Worm (Caenorhabditis elegans) whole organism, early embryonic: Measurements from ENCODE around the gene oac-54.

Experiments used
- B0310.2 ChIP-seq: sonication (generic microtip); optimal IDR thresholded peaks from 2 replicates; lab custom pipeline; 2016; ENCODE audit warnings: mild to moderate bottlenecking, missing genetic modification characterization, missing compliant biosample characterization
- F13C5.2 ChIP-seq: sonication (generic microtip); optimal IDR thresholded peaks from 2 replicates; lab custom pipeline; 2017; ENCODE audit warnings: mild to moderate bottlenecking, missing genetic modification characterization, inconsistent platforms, missing compliant biosample characterization
- aly-1 ChIP-seq: sonication (generic microtip); optimal IDR thresholded peaks from 2 replicates; lab custom pipeline; 2016; ENCODE audit warnings: missing genetic modification characterization, missing compliant biosample characterization
- ama-1 ChIP-seq: fragments of 150-350 bp; optimal IDR thresholded peaks from 2 replicates; lab custom pipeline; 2014
- ceh-13 ChIP-seq: fragments of 200-800 bp; sonication (Bioruptor generic); optimal IDR thresholded peaks from 2 replicates; lab custom pipeline; 2018; ENCODE audit warnings: mild to moderate bottlenecking, missing genetic modification characterization, missing compliant biosample characterization
- ceh-36 ChIP-seq: sonication (generic microtip); optimal IDR thresholded peaks from 2 replicates; lab custom pipeline; 2016; ENCODE audit warnings: missing genetic modification characterization, inconsistent platforms, missing compliant biosample characterization
- flt-1 ChIP-seq: fragments of 200-800 bp; sonication (Bioruptor generic); IDR thresholded peaks from 2 replicates; pipeline ENCODE4 v1.3.6; 2022; ENCODE audit warnings: missing genetic modification characterization, missing compliant biosample characterization
- hmbx-1 ChIP-seq: sonication (generic microtip); optimal IDR thresholded peaks from 2 replicates; lab custom pipeline; 2016; ENCODE audit warnings: mild to moderate bottlenecking, missing genetic modification characterization, missing compliant biosample characterization
- hnd-1 ChIP-seq: sonication (generic microtip); optimal IDR thresholded peaks from 2 replicates; lab custom pipeline; 2016; ENCODE audit warnings: missing genetic modification characterization, missing compliant biosample characterization
- pes-1 ChIP-seq: fragments of 200-800 bp; sonication (Bioruptor generic); IDR thresholded peaks from 2 replicates; pipeline ENCODE4 v1.3.6; 2022; ENCODE audit warnings: missing genetic modification reagents, missing genetic modification characterization, missing compliant biosample characterization
- scrt-1 ChIP-seq: fragments of 200-800 bp; sonication (Bioruptor generic); IDR thresholded peaks from 2 replicates; pipeline ENCODE4 v1.3.6; 2022; ENCODE audit warnings: missing genetic modification characterization, missing compliant biosample characterization
- sea-1 ChIP-seq: fragments of 200-800 bp; sonication (Bioruptor generic); conservative IDR thresholded peaks from 2 replicates; pipeline ENCODE4 v1.3.6; 2022; ENCODE audit warnings: missing genetic modification characterization, missing compliant biosample characterization
- tbx-37 ChIP-seq: fragments of 200-800 bp; sonication (Bioruptor generic); conservative IDR thresholded peaks from 2 replicates; pipeline ENCODE4 v1.3.6; 2022; ENCODE audit warnings: missing genetic modification reagents, missing genetic modification characterization, missing compliant biosample characterization

DNA sequence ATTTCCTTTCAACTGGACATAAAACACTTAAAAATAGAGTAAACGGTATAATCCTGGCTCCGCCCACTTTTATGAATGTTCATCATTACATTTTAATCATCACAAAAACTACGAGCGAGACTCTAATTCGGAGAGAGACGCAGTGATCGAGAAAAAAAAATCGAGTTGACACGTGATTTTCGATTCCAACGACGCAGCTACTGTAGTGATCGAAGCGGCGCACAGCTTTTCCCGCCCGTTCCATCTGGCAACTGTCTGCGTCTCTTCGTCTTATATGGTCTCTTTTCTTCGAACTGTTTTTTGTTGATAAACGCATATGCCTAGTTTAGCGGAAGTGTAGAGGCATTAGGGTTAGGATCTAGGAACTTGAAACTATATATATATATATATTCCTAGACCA, 44.2 kb upstream of the oac-54 start:
- TF ChIP-seq sea-1 (GFP tag; lab: Robert Waterston, UW) (no peak), ama-1 (lab: Kevin White, UChicago) (no peak), pes-1 (GFP tag; lab: Robert Waterston, UW) (no peak), tbx-37 (GFP tag; lab: Robert Waterston, UW) (no peak), hnd-1 (tag; lab: Kevin White, UChicago) (no peak), scrt-1 (GFP tag; lab: Robert Waterston, UW) (no peak), aly-1 (tag; lab: Kevin White, UChicago) (no peak), B0310.2 (tag; lab: Kevin White, UChicago) (no peak), F13C5.2 (no peak), flt-1 (GFP tag; lab: Robert Waterston, UW) (no peak), ceh-13 (no peak), hmbx-1 (no peak), ceh-36 (no peak)
